Worm (Caenorhabditis elegans): Measurements from ENCODE around the gene rps-14.

Gene rps-14

ce11 chrIII:7210486-7210885 is 31.1 kb upstream of the rps-14 start:
- no peak for TF ChIP-seq tbx-2 (tag; optimal IDR thresholded peaks at IDR 0.05)
- no peak for TF ChIP-seq K09A11.1 (tag; optimal IDR thresholded peaks at IDR 0.05; ENCODE audit: insufficient read depth)
- no peak for TF ChIP-seq gmeb-2 (tag; optimal IDR thresholded peaks at IDR 0.05)
- TF ChIP-seq dmd-4 (tag; optimal IDR thresholded peaks at IDR 0.05; ENCODE audit: borderline replicate concordance) = no peak
- no peak for TF ChIP-seq nhr-11 (tag; optimal IDR thresholded peaks at IDR 0.05)
- TF ChIP-seq elt-4 (tag; optimal IDR thresholded peaks at IDR 0.05) = no peak
- TF ChIP-seq lin-11 (tag; optimal IDR thresholded peaks at IDR 0.05) = no peak
- no peak for TF ChIP-seq tbx-7 (tag; optimal IDR thresholded peaks at IDR 0.05)
- no peak for TF ChIP-seq hlh-15 (tag; optimal IDR thresholded peaks at IDR 0.05)
- no peak for TF ChIP-seq lim-6 (tag; optimal IDR thresholded peaks at IDR 0.05)
- TF ChIP-seq T23F11.4 (GFP tag; optimal IDR thresholded peaks at IDR 0.05) = no peak
- no peak for TF ChIP-seq nfya-1 (tag; optimal IDR thresholded peaks at IDR 0.05)
- TF ChIP-seq pat-9 (tag; optimal IDR thresholded peaks at IDR 0.05) = no peak

DNA sequence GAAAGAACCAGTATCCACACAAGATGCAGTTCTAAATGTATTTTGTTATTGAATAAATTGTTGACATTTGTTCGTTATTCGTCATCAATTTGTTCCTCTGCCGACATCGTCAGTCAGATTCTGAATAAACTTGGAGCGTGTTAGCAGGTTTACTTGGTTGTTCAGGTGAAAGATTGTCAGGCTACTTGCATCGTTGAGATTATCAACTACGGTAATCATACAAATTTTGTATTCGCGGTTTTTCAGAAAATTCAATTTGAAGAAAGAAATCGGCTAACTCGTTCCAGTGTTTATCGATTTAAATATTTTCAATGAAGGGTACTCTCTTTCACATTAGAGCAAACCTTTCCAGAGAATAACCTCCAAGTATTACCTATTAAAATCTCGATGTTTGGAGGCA is 30.3 kb upstream of the rps-14 start, which contains the start of gene R151.2:
R151.2 (plus strand) TSS at position 247 of the 400 bp plus-strand sequence.
- TF ChIP-seq fkh-10 (GFP tag; optimal IDR thresholded peaks at IDR 0.05) (no peak), F13H6.1 (tag; optimal IDR thresholded peaks at IDR 0.05) (no peak), ets-4 (tag; optimal IDR thresholded peaks at IDR 0.05) (no peak), nhr-11 (tag; optimal IDR thresholded peaks at IDR 0.05) (no peak), ref-2 (tag; optimal IDR thresholded peaks at IDR 0.05) (no peak)

DNA sequence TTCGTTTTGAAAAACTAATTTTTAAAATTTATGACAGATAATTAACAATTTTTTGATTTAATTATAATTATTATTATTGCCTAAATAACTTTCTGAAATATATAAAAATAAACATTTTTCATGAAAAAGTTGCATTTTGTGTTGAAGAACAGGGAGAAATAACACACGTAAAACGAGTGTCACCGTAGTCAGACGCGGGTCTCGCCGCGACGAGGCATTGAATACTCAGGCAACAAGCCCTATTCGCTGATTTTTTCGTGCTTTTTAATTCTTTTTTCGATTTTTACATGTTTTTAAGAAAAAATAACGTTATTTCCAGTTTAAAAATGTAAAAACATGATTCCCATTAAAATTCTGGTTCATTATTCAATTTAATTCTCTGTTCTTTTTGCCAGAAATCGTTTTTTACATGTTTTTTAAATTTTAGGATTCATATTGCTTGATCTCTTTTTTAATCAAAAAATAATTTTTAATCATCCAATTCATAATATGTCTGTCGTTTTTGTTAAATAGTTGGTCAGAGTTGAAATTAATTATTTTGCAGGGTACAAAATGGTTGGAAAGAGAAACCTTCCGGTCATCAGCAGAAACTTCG is 28.6 kb upstream of the rps-14 start, which contains the start of gene rpl-6:
rpl-6 (plus strand) TSS at position 545 of the 595 bp plus-strand sequence.
- TF ChIP-seq zip-5 (tag; optimal IDR thresholded peaks at IDR 0.05) (no peak), elt-2 (tag; optimal IDR thresholded peaks at IDR 0.05) (peak; percentile 42), ceh-34 (tag; optimal IDR thresholded peaks at IDR 0.05) (peak; percentile 1), ceh-22 (tag; optimal IDR thresholded peaks at IDR 0.05) (no peak), tbx-2 (tag; optimal IDR thresholded peaks at IDR 0.05) (peak; percentile 23), nfya-1 (tag; optimal IDR thresholded peaks at IDR 0.05) (peak; percentile 93), ceh-31 (tag; optimal IDR thresholded peaks at IDR 0.05) (peak; percentile 34), ceh-45 (GFP tag; IDR thresholded peaks at IDR 0.05) (no peak), pha-2 (tag; optimal IDR thresholded peaks at IDR 0.05) (peak; percentile 4), pax-1 (tag; optimal IDR thresholded peaks at IDR 0.05) (peak; percentile 57), unc-42 (tag; optimal IDR thresholded peaks at IDR 0.05) (peak; percentile 12)

DNA sequence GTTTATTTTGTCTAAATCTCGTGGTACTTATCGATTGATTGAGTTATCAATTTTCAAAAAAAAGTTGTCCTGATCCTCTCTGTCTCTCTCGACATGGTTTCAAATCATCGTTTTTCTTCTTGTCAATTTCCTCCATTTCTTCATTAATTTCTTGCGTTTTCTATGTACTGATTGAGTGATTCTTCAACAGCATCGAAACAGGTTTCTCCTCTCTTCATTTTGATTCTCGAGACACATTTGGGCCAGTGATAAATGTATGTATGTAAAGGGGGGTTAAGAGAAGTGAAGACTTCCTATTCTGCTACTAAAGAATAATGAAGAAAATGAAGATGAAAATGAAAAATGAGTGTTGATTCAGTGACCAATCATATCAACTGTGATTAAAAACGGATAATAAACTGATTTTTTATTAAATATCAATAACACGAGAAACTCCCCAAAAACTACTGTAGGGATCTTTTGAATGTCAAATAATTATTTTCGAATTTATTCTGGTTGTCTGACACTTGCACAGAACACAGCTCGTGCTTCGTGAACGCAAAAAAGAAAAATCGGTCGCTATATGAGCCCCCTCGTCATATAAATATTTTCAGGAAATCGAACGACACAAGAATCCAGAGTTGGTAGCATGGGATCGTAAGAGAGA is 23.9 kb upstream of the rps-14 start:
- TF ChIP-seq zip-5 (tag; optimal IDR thresholded peaks at IDR 0.05) = no peak
- TF ChIP-seq ceh-45 (GFP tag; IDR thresholded peaks at IDR 0.05) = no peak
- no peak for TF ChIP-seq madf-2 (tag; optimal IDR thresholded peaks at IDR 0.05)
- no peak for TF ChIP-seq unc-55 (GFP tag; optimal IDR thresholded peaks at IDR 0.05)
- no peak for TF ChIP-seq unc-86 (tag; optimal IDR thresholded peaks at IDR 0.05)
- TF ChIP-seq eyg-1 (tag; optimal IDR thresholded peaks at IDR 0.05) = no peak
- TF ChIP-seq Y22D7AL.16 (tag; optimal IDR thresholded peaks at IDR 0.05) = no peak
- no peak for TF ChIP-seq pros-1 (tag; optimal IDR thresholded peaks at IDR 0.05)
- no peak for TF ChIP-seq dmd-4 (tag; optimal IDR thresholded peaks at IDR 0.05; ENCODE audit: borderline replicate concordance)
- TF ChIP-seq ceh-6 (GFP tag; optimal IDR thresholded peaks at IDR 0.05) = no peak
